Worm (Caenorhabditis elegans) whole organism, midembryonic: Measurements from ENCODE around the gene Y116F11A.1.

Source experiments
- cog-1 ChIP-seq: sonication (generic microtip); optimal IDR thresholded peaks from 2 replicates; lab custom pipeline; 2016; ENCODE audit warnings: missing genetic modification characterization, missing compliant biosample characterization
- flt-1 ChIP-seq: fragments of 200-800 bp; sonication (Bioruptor generic); IDR thresholded peaks from 2 replicates; pipeline ENCODE4 v1.3.6; 2022; ENCODE audit warnings: missing genetic modification characterization, missing compliant biosample characterization
- ztf-29 ChIP-seq: fragments of 200-800 bp; sonication (Bioruptor generic); IDR thresholded peaks from 2 replicates; pipeline ENCODE4 v1.3.6; 2022; ENCODE audit warnings: missing genetic modification reagents, missing genetic modification characterization, missing compliant biosample characterization

DNA sequence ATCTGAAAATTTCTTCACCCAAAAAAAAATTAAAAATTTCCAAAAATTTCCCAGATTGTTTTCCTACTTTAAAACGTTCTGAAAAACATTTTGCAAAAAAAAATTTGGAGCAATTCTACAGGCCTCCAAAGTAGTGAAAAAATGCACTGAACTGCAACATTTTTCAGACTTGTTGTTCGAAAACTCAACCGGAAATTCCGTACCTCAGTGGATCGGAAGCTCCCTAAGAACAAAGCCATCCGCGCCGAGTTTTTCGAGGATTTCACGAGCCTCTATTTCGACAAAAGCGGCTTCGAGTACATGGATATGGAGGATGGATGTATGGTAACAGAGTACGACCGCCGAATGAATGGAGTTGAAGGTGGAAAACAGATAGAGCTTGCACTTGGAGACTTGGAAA lies 7.7 kb downstream of the Y116F11A.1 start, which contains the start of gene fbxa-131:
- TF ChIP-seq flt-1 (GFP tag; lab: Robert Waterston, UW), result no peak
- TF ChIP-seq cog-1 (tag; lab: Kevin White, UChicago), result no peak
- no peak for TF ChIP-seq ztf-29 (GFP tag; lab: Robert Waterston, UW)
